ENCODE assay signal across 1 fruit fly cellular context in genomic region chr3R:10760966-10761855, dm6.
TF ChIP-seq lines count a peak whose summit lies in the region.

Gene MED7, minus strand, starts transcription at chr3R:10761032.
Gene Cap-H2, plus strand, starts transcription at chr3R:10761310.

TF ChIP-seq in whole organism, embryonic, 481 proteins besides CTCF, POLR2A, EP300 and RAD21 (continued from another document and continues in another):
- TF ChIP-seq pnt (GFP tag; optimal IDR thresholded peaks at IDR 0.05; lab: Kevin White, UChicago) (peak; percentile 65), HLHmδ (GFP tag; optimal IDR thresholded peaks at IDR 0.05; lab: Kevin White, UChicago) (no peak), CG8388 (GFP tag; optimal IDR thresholded peaks at IDR 0.05; lab: Kevin White, UChicago) (no peak), Rx (GFP tag; IDR thresholded peaks at IDR 0.05; lab: Robert Waterston, UW) (peak; percentile 64), H15 (GFP tag; IDR thresholded peaks at IDR 0.05; lab: Robert Waterston, UW) (peak; percentile 73; the same call in 2 of the 3 replicates), gsb-n (tag; optimal IDR thresholded peaks at IDR 0.05; lab: Kevin White, UChicago) (peak; percentile 75), pita (GFP tag; optimal IDR thresholded peaks at IDR 0.05; lab: Kevin White, UChicago) (no peak), trem (tag; optimal IDR thresholded peaks at IDR 0.05; lab: Kevin White, UChicago) (peak; percentile 90), MESR4 (GFP tag; optimal IDR thresholded peaks at IDR 0.05; lab: Kevin White, UChicago) (peak; percentile 65), CG4404 (GFP tag; IDR thresholded peaks at IDR 0.05; lab: Robert Waterston, UW) (peak; percentile 84), CG42726 (GFP tag; IDR thresholded peaks at IDR 0.05; lab: Robert Waterston, UW; ENCODE audit: partially characterized antibody) (peak; percentile 93), CG30431 (GFP tag; optimal IDR thresholded peaks at IDR 0.05; lab: Kevin White, UChicago) (peak; percentile 52), ro (GFP tag; IDR thresholded peaks at IDR 0.05; lab: Robert Waterston, UW) (peak; percentile 27; the same call in 1 of the 2 replicates), esg (GFP tag; conservative IDR thresholded peaks at IDR 0.05; lab: Robert Waterston, UW) (peak; percentile 78), unc-4 (GFP tag; IDR thresholded peaks at IDR 0.05; lab: Robert Waterston, UW; ENCODE audit: partially characterized antibody) (peak; percentile 98), sc (optimal IDR thresholded peaks at IDR 0.05; lab: Kevin White, UChicago) (no peak), sc (GFP tag; optimal IDR thresholded peaks at IDR 0.05; lab: Kevin White, UChicago) (peak; percentile 3), vvl (GFP tag; IDR thresholded peaks at IDR 0.05; lab: Robert Waterston, UW) (peak; percentile 88), gem (tag; optimal IDR thresholded peaks at IDR 0.05; lab: Kevin White, UChicago) (peak; percentile 89), br (optimal IDR thresholded peaks at IDR 0.05; lab: Kevin White, UChicago) (no peak), cas (GFP tag; IDR thresholded peaks at IDR 0.05; lab: Robert Waterston, UW) (peak; percentile 65), btn (GFP tag; optimal IDR thresholded peaks at IDR 0.05; lab: Kevin White, UChicago) (peak; percentile 11), en (GFP tag; optimal IDR thresholded peaks at IDR 0.05; lab: Kevin White, UChicago) (no peak), Neu2 (GFP tag; optimal IDR thresholded peaks at IDR 0.05; lab: Kevin White, UChicago; ENCODE audit: borderline replicate concordance) (no peak), zfh1 (GFP tag; IDR thresholded peaks at IDR 0.05; lab: Robert Waterston, UW) (peak; percentile 88), crol (GFP tag; IDR thresholded peaks at IDR 0.05; lab: Robert Waterston, UW) (no peak), bcd (GFP tag; optimal IDR thresholded peaks at IDR 0.05; lab: Kevin White, UChicago) (peak; percentile 64), fd3F (GFP tag; optimal IDR thresholded peaks at IDR 0.05; lab: Kevin White, UChicago) (peak; percentile 57), CG7556 (GFP tag; optimal IDR thresholded peaks at IDR 0.05; lab: Kevin White, UChicago) (peak; percentile 65), Meics (GFP tag; optimal IDR thresholded peaks at IDR 0.05; lab: Kevin White, UChicago) (peak; percentile 72), jigr1 (GFP tag; IDR thresholded peaks at IDR 0.05; lab: Robert Waterston, UW) (no peak; the same call in 2 of the 3 replicates), inv (GFP tag; IDR thresholded peaks at IDR 0.05; lab: Robert Waterston, UW; ENCODE audit: partially characterized antibody) (peak; percentile 98), Myb (GFP tag; optimal IDR thresholded peaks at IDR 0.05; lab: Kevin White, UChicago) (peak; percentile 42), hb (GFP tag; IDR thresholded peaks at IDR 0.05; lab: Robert Waterston, UW; ENCODE audit: partially characterized antibody) (peak; percentile 98), eyg (GFP tag; optimal IDR thresholded peaks at IDR 0.05; lab: Kevin White, UChicago) (no peak), CG8089 (GFP tag; optimal IDR thresholded peaks at IDR 0.05; lab: Kevin White, UChicago) (peak; percentile 61), CG2120 (GFP tag; optimal IDR thresholded peaks at IDR 0.05; lab: Kevin White, UChicago) (peak; percentile 91), p53 (GFP tag; optimal IDR thresholded peaks at IDR 0.05; lab: Kevin White, UChicago) (peak; percentile 20), CG12104 (GFP tag; optimal IDR thresholded peaks at IDR 0.05; lab: Kevin White, UChicago) (peak; percentile 32), CG9817 (tag; optimal IDR thresholded peaks at IDR 0.05; lab: Kevin White, UChicago) (peak; percentile 84), Hmx (GFP tag; optimal IDR thresholded peaks at IDR 0.05; lab: Kevin White, UChicago) (no peak), ERR (GFP tag; optimal IDR thresholded peaks at IDR 0.05; lab: Kevin White, UChicago) (peak; percentile 41), YL-1 (GFP tag; optimal IDR thresholded peaks at IDR 0.05; lab: Kevin White, UChicago) (peak; percentile 81), ara (GFP tag; IDR thresholded peaks at IDR 0.05; lab: Robert Waterston, UW) (peak; percentile 73), jumu (GFP tag; optimal IDR thresholded peaks at IDR 0.05; lab: Kevin White, UChicago) (peak; percentile 72), phol (tag; optimal IDR thresholded peaks at IDR 0.05; lab: Kevin White, UChicago) (peak; percentile 88), CG12236 (GFP tag; optimal IDR thresholded peaks at IDR 0.05; lab: Kevin White, UChicago) (peak; percentile 44), CG11723 (GFP tag; optimal IDR thresholded peaks at IDR 0.05; lab: Kevin White, UChicago) (peak; percentile 50), Rfx (GFP tag; IDR thresholded peaks at IDR 0.05; lab: Robert Waterston, UW) (peak; percentile 91), CG2202 (tag; optimal IDR thresholded peaks at IDR 0.05; lab: Kevin White, UChicago) (no peak), Lpt (GFP tag; optimal IDR thresholded peaks at IDR 0.05; lab: Kevin White, UChicago) (no peak), CG8478 (optimal IDR thresholded peaks at IDR 0.05; lab: Kevin White, UChicago) (peak; percentile 11), CG17829 (tag; optimal IDR thresholded peaks at IDR 0.05; lab: Kevin White, UChicago) (peak; percentile 85), CkIIα-i1 (GFP tag; IDR thresholded peaks at IDR 0.05; lab: Robert Waterston, UW) (no peak), CG9876 (GFP tag; optimal IDR thresholded peaks at IDR 0.05; lab: Kevin White, UChicago) (peak; percentile 8), Scr (GFP tag; IDR thresholded peaks at IDR 0.05; lab: Robert Waterston, UW; ENCODE audit: partially characterized antibody) (peak; percentile 99), Blimp-1 (GFP tag; optimal IDR thresholded peaks at IDR 0.05; lab: Kevin White, UChicago) (no peak), peb (GFP tag; IDR thresholded peaks at IDR 0.05; lab: Robert Waterston, UW) (peak; percentile 53; the same call in 1 of the 2 replicates), Tbp (GFP tag; optimal IDR thresholded peaks at IDR 0.05; lab: Kevin White, UChicago) (no peak), CG17361 (GFP tag; IDR thresholded peaks at IDR 0.05; lab: Robert Waterston, UW) (peak; percentile 81), CG10462 (GFP tag; optimal IDR thresholded peaks at IDR 0.05; lab: Kevin White, UChicago) (peak; percentile 61), HLH4C (GFP tag; IDR thresholded peaks at IDR 0.05; lab: Robert Waterston, UW; ENCODE audit: partially characterized antibody) (peak; percentile 97), az2 (GFP tag; optimal IDR thresholded peaks at IDR 0.05; lab: Kevin White, UChicago) (peak; percentile 82), z (GFP tag; IDR thresholded peaks at IDR 0.05; lab: Robert Waterston, UW) (no peak), ATbp (GFP tag; optimal IDR thresholded peaks at IDR 0.05; lab: Kevin White, UChicago) (no peak), kah (GFP tag; optimal IDR thresholded peaks at IDR 0.05; lab: Kevin White, UChicago) (no peak), pzg (GFP tag; optimal IDR thresholded peaks at IDR 0.05; lab: Kevin White, UChicago) (peak; percentile 78), crp (GFP tag; optimal IDR thresholded peaks at IDR 0.05; lab: Kevin White, UChicago) (peak in 1 of 2 experiments; percentile 34), Opbp (GFP tag; IDR thresholded peaks at IDR 0.05; lab: Robert Waterston, UW; ENCODE audit: partially characterized antibody) (peak; percentile 96), dan (GFP tag; IDR thresholded peaks at IDR 0.05; lab: Robert Waterston, UW) (no peak), CG43689 (GFP tag; IDR thresholded peaks at IDR 0.05; lab: Robert Waterston, UW) (no peak), Chrac-16 (GFP tag; optimal IDR thresholded peaks at IDR 0.05; lab: Kevin White, UChicago) (peak; percentile 88), stwl (tag; optimal IDR thresholded peaks at IDR 0.05; lab: Kevin White, UChicago) (peak; percentile 76), ham (GFP tag; IDR thresholded peaks at IDR 0.05; lab: Robert Waterston, UW) (peak; percentile 51; the same call in 1 of the 2 replicates), lola (GFP tag; optimal IDR thresholded peaks at IDR 0.05; lab: Kevin White, UChicago) (peak in 2 of 3 experiments; percentile 29 to 79), CG4820 (GFP tag; optimal IDR thresholded peaks at IDR 0.05; lab: Kevin White, UChicago) (peak; percentile 73), Dek (tag; optimal IDR thresholded peaks at IDR 0.05; lab: Kevin White, UChicago) (peak; percentile 69), CG8944 (GFP tag; optimal IDR thresholded peaks at IDR 0.05; lab: Kevin White, UChicago) (peak; percentile 80), Dip3 (GFP tag; optimal IDR thresholded peaks at IDR 0.05; lab: Kevin White, UChicago) (peak; percentile 71), NFAT (GFP tag; IDR thresholded peaks at IDR 0.05; lab: Robert Waterston, UW) (peak; percentile 69), schlank (tag; optimal IDR thresholded peaks at IDR 0.05; lab: Kevin White, UChicago) (peak; percentile 15), eve (GFP tag; optimal IDR thresholded peaks at IDR 0.05; lab: Kevin White, UChicago) (no peak), CG8290 (GFP tag; optimal IDR thresholded peaks at IDR 0.05; lab: Kevin White, UChicago) (peak; percentile 79), CG8290 (tag; optimal IDR thresholded peaks at IDR 0.05; lab: Kevin White, UChicago) (peak in 1 of 2 experiments; percentile 68), MTF-1 (GFP tag; optimal IDR thresholded peaks at IDR 0.05; lab: Kevin White, UChicago; ENCODE audit: borderline replicate concordance) (no peak), CG8765 (GFP tag; IDR thresholded peaks at IDR 0.05; lab: Robert Waterston, UW) (peak; percentile 72), ci (GFP tag; IDR thresholded peaks at IDR 0.05; lab: Robert Waterston, UW) (peak; percentile 77), slp2 (GFP tag; optimal IDR thresholded peaks at IDR 0.05; lab: Kevin White, UChicago) (peak; percentile 56), Fer2 (tag; optimal IDR thresholded peaks at IDR 0.05; lab: Kevin White, UChicago) (peak; percentile 81), Nf-YC (tag; optimal IDR thresholded peaks at IDR 0.05; lab: Kevin White, UChicago) (peak; percentile 77), CG4360 (GFP tag; IDR thresholded peaks at IDR 0.05; lab: Robert Waterston, UW) (peak; percentile 37; the same call in 1 of the 2 replicates), kay (GFP tag; optimal IDR thresholded peaks at IDR 0.05; lab: Kevin White, UChicago) (peak; percentile 88), Sry-β (GFP tag; optimal IDR thresholded peaks at IDR 0.05; lab: Kevin White, UChicago) (no peak), Med (GFP tag; lab: Kevin White, UChicago) (peak; percentile 98), tin (GFP tag; optimal IDR thresholded peaks at IDR 0.05; lab: Kevin White, UChicago) (peak; percentile 88), Pdp1 (GFP tag; optimal IDR thresholded peaks at IDR 0.05; lab: Kevin White, UChicago) (peak; percentile 85 to 87), mld (GFP tag; IDR thresholded peaks at IDR 0.05; lab: Robert Waterston, UW; ENCODE audit: partially characterized antibody) (peak; percentile 89), dimm (GFP tag; IDR thresholded peaks at IDR 0.05; lab: Robert Waterston, UW) (peak; percentile 41; the same call in 1 of the 2 replicates), ap (GFP tag; IDR thresholded peaks at IDR 0.05; lab: Robert Waterston, UW) (peak; percentile 58; the same call in 1 of the 2 replicates), CG13296 (GFP tag; optimal IDR thresholded peaks at IDR 0.05; lab: Kevin White, UChicago) (peak; percentile 54), HLH54F (GFP tag; optimal IDR thresholded peaks at IDR 0.05; lab: Kevin White, UChicago) (peak; percentile 84), CG14860 (GFP tag; IDR thresholded peaks at IDR 0.05; lab: Robert Waterston, UW; ENCODE audit: partially characterized antibody) (peak; percentile 99), ken (GFP tag; IDR thresholded peaks at IDR 0.05; lab: Robert Waterston, UW) (peak; percentile 87), jing (GFP tag; optimal IDR thresholded peaks at IDR 0.05; lab: Kevin White, UChicago) (peak; percentile 29), NfI (GFP tag; optimal IDR thresholded peaks at IDR 0.05; lab: Kevin White, UChicago) (peak; percentile 74), Mad (GFP tag; optimal IDR thresholded peaks at IDR 0.05; lab: Kevin White, UChicago) (peak; percentile 80), sqz (GFP tag; optimal IDR thresholded peaks at IDR 0.05; lab: Kevin White, UChicago) (no peak), CG12659 (GFP tag; optimal IDR thresholded peaks at IDR 0.05; lab: Kevin White, UChicago) (peak; percentile 88), CG11560 (tag; IDR thresholded peaks at IDR 0.05; lab: Robert Waterston, UW) (peak; percentile 49; the same call in 1 of the 3 replicates), CG11695 (GFP tag; IDR thresholded peaks at IDR 0.05; lab: Robert Waterston, UW) (peak; percentile 66; the same call in 2 of the 3 replicates), unpg (GFP tag; optimal IDR thresholded peaks at IDR 0.05; lab: Kevin White, UChicago) (peak; percentile 72), CG7271 (tag; optimal IDR thresholded peaks at IDR 0.05; lab: Kevin White, UChicago) (peak; percentile 38), her (GFP tag; optimal IDR thresholded peaks at IDR 0.05; lab: Kevin White, UChicago) (peak; percentile 26), psq (GFP tag; optimal IDR thresholded peaks at IDR 0.05; lab: Kevin White, UChicago) (peak; percentile 97), CG8359 (GFP tag; optimal IDR thresholded peaks at IDR 0.05; lab: Kevin White, UChicago; ENCODE audit: borderline replicate concordance) (no peak), CG17612 (GFP tag; IDR thresholded peaks at IDR 0.05; lab: Robert Waterston, UW) (peak; percentile 55; the same call in 1 of the 2 replicates), org-1 (GFP tag; optimal IDR thresholded peaks at IDR 0.05; lab: Kevin White, UChicago) (no peak), Asciz (GFP tag; optimal IDR thresholded peaks at IDR 0.05; lab: Kevin White, UChicago) (peak; percentile 36), aop (GFP tag; IDR thresholded peaks at IDR 0.05; lab: Robert Waterston, UW) (no peak; the same call in 1 of the 2 replicates), CG8281 (tag; optimal IDR thresholded peaks at IDR 0.05; lab: Kevin White, UChicago) (no peak), abd-A (tag; optimal IDR thresholded peaks at IDR 0.05; lab: Kevin White, UChicago) (no peak), CG12744 (GFP tag; optimal IDR thresholded peaks at IDR 0.05; lab: Kevin White, UChicago) (peak; percentile 72), CG7372 (GFP tag; IDR thresholded peaks at IDR 0.05; lab: Robert Waterston, UW) (peak; percentile 73), trh (GFP tag; optimal IDR thresholded peaks at IDR 0.05; lab: Kevin White, UChicago) (peak; percentile 84), Usf (GFP tag; optimal IDR thresholded peaks at IDR 0.05; lab: Kevin White, UChicago) (peak; percentile 57), Hand (GFP tag; optimal IDR thresholded peaks at IDR 0.05; lab: Kevin White, UChicago) (no peak), bsh (GFP tag; optimal IDR thresholded peaks at IDR 0.05; lab: Kevin White, UChicago) (peak in 1 of 2 experiments; percentile 76), sd (tag; optimal IDR thresholded peaks at IDR 0.05; lab: Kevin White, UChicago) (no peak), lmd (GFP tag; IDR thresholded peaks at IDR 0.05; lab: Robert Waterston, UW) (peak; percentile 87)
